Fruit fly (Drosophila melanogaster): ENCODE results near the gene CG5653.

Gene CG5653

dm6 chr3L:8997686-8998239, 31.6 kb upstream of the CG5653 start, which contains the start of the genes smg and CG5087 (continued):
- TF ChIP-seq CG17361 (GFP tag; IDR thresholded peaks at IDR 0.05): peak; percentile 11; the same call in 1 of the 3 replicates
- TF ChIP-seq Awh (GFP tag; IDR thresholded peaks at IDR 0.05): no peak
- TF ChIP-seq CG8478 (optimal IDR thresholded peaks at IDR 0.05): peak; percentile 35

dm6 chr3L:8996899-8997685, 30.9 kb upstream of the CG5653 start:
- peak; percentile 16 for TF ChIP-seq nerfin-1 (tag; optimal IDR thresholded peaks at IDR 0.05)
- no peak for TF ChIP-seq slp2 (GFP tag; optimal IDR thresholded peaks at IDR 0.05)
- TF ChIP-seq disco-r (GFP tag; optimal IDR thresholded peaks at IDR 0.05): no peak
- no peak for TF ChIP-seq tx (GFP tag; optimal IDR thresholded peaks at IDR 0.05)
- no peak for TF ChIP-seq ERR (GFP tag; optimal IDR thresholded peaks at IDR 0.05)
- TF ChIP-seq zen2 (GFP tag; IDR thresholded peaks at IDR 0.05; ENCODE audit: partially characterized antibody): no peak
- no peak for TF ChIP-seq maf-S (GFP tag; optimal IDR thresholded peaks at IDR 0.05)
- TF ChIP-seq CG6689 (GFP tag; IDR thresholded peaks at IDR 0.05): no peak
- TF ChIP-seq CTCF (GFP tag; optimal IDR thresholded peaks at IDR 0.05): no peak
- no peak for TF ChIP-seq CG11504 (tag; optimal IDR thresholded peaks at IDR 0.05)
- TF ChIP-seq corto (GFP tag; optimal IDR thresholded peaks at IDR 0.05): no peak
- TF ChIP-seq CrebB (tag; optimal IDR thresholded peaks at IDR 0.05): no peak
- no peak for TF ChIP-seq CG7928 (GFP tag; optimal IDR thresholded peaks at IDR 0.05)
- TF ChIP-seq abd-A (tag; optimal IDR thresholded peaks at IDR 0.05): no peak
- TF ChIP-seq sens (GFP tag): peak; percentile 55
- TF ChIP-seq Myb (GFP tag; optimal IDR thresholded peaks at IDR 0.05): no peak
- TF ChIP-seq CG12104 (GFP tag; optimal IDR thresholded peaks at IDR 0.05): no peak
- no peak for TF ChIP-seq Fer3 (tag; optimal IDR thresholded peaks at IDR 0.05)
- no peak for TF ChIP-seq CG18619 (GFP tag; optimal IDR thresholded peaks at IDR 0.05)
- no peak for TF ChIP-seq lilli (GFP tag; optimal IDR thresholded peaks at IDR 0.05)
- no peak for TF ChIP-seq salm (tag; optimal IDR thresholded peaks at IDR 0.05)
- no peak for TF ChIP-seq oc (tag; optimal IDR thresholded peaks at IDR 0.05)
- no peak for TF ChIP-seq CG11456 (GFP tag; IDR thresholded peaks at IDR 0.05)
- peak; percentile 85 for TF ChIP-seq crol (GFP tag; IDR thresholded peaks at IDR 0.05)
- peak; percentile 44; the same call in 2 of the 3 replicates for TF ChIP-seq Opbp (GFP tag; IDR thresholded peaks at IDR 0.05; ENCODE audit: partially characterized antibody)
- no peak for TF ChIP-seq CG3163 (GFP tag; optimal IDR thresholded peaks at IDR 0.05)
- no peak for TF ChIP-seq Hr78 (GFP tag; optimal IDR thresholded peaks at IDR 0.05)
- no peak for TF ChIP-seq zf30C (GFP tag; optimal IDR thresholded peaks at IDR 0.05)
- no peak for TF ChIP-seq CG33213 (GFP tag; optimal IDR thresholded peaks at IDR 0.05)
- TF ChIP-seq CG8765 (GFP tag; IDR thresholded peaks at IDR 0.05): no peak
- no peak for TF ChIP-seq inv (GFP tag; IDR thresholded peaks at IDR 0.05; ENCODE audit: partially characterized antibody)
- no peak for TF ChIP-seq CG6272 (GFP tag; IDR thresholded peaks at IDR 0.05)
- TF ChIP-seq Hey (tag; optimal IDR thresholded peaks at IDR 0.05): no peak
- TF ChIP-seq Adf1 (GFP tag; IDR thresholded peaks at IDR 0.05): peak; percentile 5; the same call in 1 of the 2 replicates
- TF ChIP-seq Dref (GFP tag; IDR thresholded peaks at IDR 0.05): no peak
- no peak for TF ChIP-seq fd64A (GFP tag; optimal IDR thresholded peaks at IDR 0.05)
- TF ChIP-seq CG17829 (tag; optimal IDR thresholded peaks at IDR 0.05): no peak
- no peak for TF ChIP-seq Hr3 (GFP tag; optimal IDR thresholded peaks at IDR 0.05)
- no peak for TF ChIP-seq CG5180 (GFP tag; optimal IDR thresholded peaks at IDR 0.05)
- no peak for TF ChIP-seq ttk (GFP tag; IDR thresholded peaks at IDR 0.05)
- no peak for TF ChIP-seq Eip74EF (GFP tag; optimal IDR thresholded peaks at IDR 0.05)
- no peak for TF ChIP-seq fd3F (GFP tag; optimal IDR thresholded peaks at IDR 0.05)
- TF ChIP-seq zfh1 (GFP tag; IDR thresholded peaks at IDR 0.05): 0 out of 3 replicates have a peak, but pooled peaks have one; percentile 15
- TF ChIP-seq Awh (GFP tag; IDR thresholded peaks at IDR 0.05): 0 out of 2 replicates have a peak, but pooled peaks have one; percentile 24
- no peak for TF ChIP-seq CG18764 (GFP tag; optimal IDR thresholded peaks at IDR 0.05)
- TF ChIP-seq HLH3B (GFP tag; IDR thresholded peaks at IDR 0.05): no peak
